Worm (Caenorhabditis elegans): ENCODE measurements around the gene pam-1.
"Not testable (repeated sequence)": the region's sequence is repeated elsewhere in the genome, so short reads cannot be mapped to it uniquely, and the experiment has no call there.

pam-1 gene

ce11 chrIV:7573944-7574343, 23.3 kb upstream of the pam-1 start (continued):
- TF ChIP-seq mab-5 (tag; optimal IDR thresholded peaks at IDR 0.05) (peak; percentile 30), sma-3 (GFP tag; optimal IDR thresholded peaks at IDR 0.05) (peak; percentile 77)

ce11 chrIV:7568593-7568992, 18.0 kb upstream of the pam-1 start, which contains the start of gene clec-180:
clec-180 (plus strand) TSS chrIV:7568893.
- TF ChIP-seq blmp-1 (tag; optimal IDR thresholded peaks at IDR 0.05; ENCODE audit: insufficient read depth): no peak
- TF ChIP-seq nhr-10 (tag; optimal IDR thresholded peaks at IDR 0.05): no peak
- TF ChIP-seq mab-5 (tag; optimal IDR thresholded peaks at IDR 0.05): no peak
- TF ChIP-seq gmeb-1 (tag; optimal IDR thresholded peaks at IDR 0.05): no peak

ce11 chrIV:7567557-7568010, 17.0 kb upstream of the pam-1 start, which contains the start of gene F32E10.8:
F32E10.8 (plus strand) TSS chrIV:7567607.
- TF ChIP-seq R02D3.7 (tag; optimal IDR thresholded peaks at IDR 0.05): no peak
- no peak for TF ChIP-seq mbf-1 (tag; optimal IDR thresholded peaks at IDR 0.05)
- no peak for TF ChIP-seq nhr-11 (tag; optimal IDR thresholded peaks at IDR 0.05)
- no peak for TF ChIP-seq lsy-2 (tag; optimal IDR thresholded peaks at IDR 0.05)
- no peak for TF ChIP-seq fos-1 (tag; optimal IDR thresholded peaks at IDR 0.05)
- no peak for TF ChIP-seq ZK546.5 (tag; optimal IDR thresholded peaks at IDR 0.05)
- no peak for TF ChIP-seq lin-13 (GFP tag; optimal IDR thresholded peaks at IDR 0.05)
- TF ChIP-seq skn-1 (tag; optimal IDR thresholded peaks at IDR 0.05): no peak
- TF ChIP-seq gmeb-1 (tag; optimal IDR thresholded peaks at IDR 0.05): no peak
- TF ChIP-seq nhr-23 (tag; optimal IDR thresholded peaks at IDR 0.05): no peak
- no peak for TF ChIP-seq lin-11 (tag; optimal IDR thresholded peaks at IDR 0.05)
- no peak for TF ChIP-seq elt-3 (tag; optimal IDR thresholded peaks at IDR 0.05)
- no peak for TF ChIP-seq elt-1 (tag; optimal IDR thresholded peaks at IDR 0.05)

- not testable (repeated sequence) for TF ChIP-seq ztf-11 (tag; optimal IDR thresholded peaks at IDR 0.05); sma-3 (GFP tag; optimal IDR thresholded peaks at IDR 0.05); ceh-82 (tag; optimal IDR thresholded peaks at IDR 0.05)
Measured at ce11 chrIV:7563850-7564249, 13.2 kb upstream of the pam-1 start, which contains the start of gene F32E10.9. F32E10.9 (minus strand) TSS chrIV:7563950.

ce11 chrIV:7561614-7562142, 11.1 kb upstream of the pam-1 start, which contains the start of gene ima-3:
ima-3 (minus strand) TSS chrIV:7561664.
- no peak for TF ChIP-seq peb-1 (tag; optimal IDR thresholded peaks at IDR 0.05)
- TF ChIP-seq lin-13 (GFP tag; optimal IDR thresholded peaks at IDR 0.05): peak; percentile 53
- TF ChIP-seq gmeb-1 (tag; optimal IDR thresholded peaks at IDR 0.05): peak; percentile 33
- TF ChIP-seq nhr-129 (tag; optimal IDR thresholded peaks at IDR 0.05): peak; percentile 71
- TF ChIP-seq crh-2 (tag; optimal IDR thresholded peaks at IDR 0.05): peak; percentile 52
- TF ChIP-seq C34F6.9 (tag; optimal IDR thresholded peaks at IDR 0.05): peak; percentile 67
- no peak for TF ChIP-seq R02D3.7 (tag; optimal IDR thresholded peaks at IDR 0.05)
- no peak for TF ChIP-seq nhr-21 (tag; optimal IDR thresholded peaks at IDR 0.05)
- TF ChIP-seq ztf-11 (tag; optimal IDR thresholded peaks at IDR 0.05): no peak
- no peak for TF ChIP-seq nhr-12 (tag; optimal IDR thresholded peaks at IDR 0.05)
- peak; percentile 60 for TF ChIP-seq sem-4 (tag; optimal IDR thresholded peaks at IDR 0.05)
- TF ChIP-seq nhr-23 (tag; optimal IDR thresholded peaks at IDR 0.05): no peak
- TF ChIP-seq aly-2 (tag; optimal IDR thresholded peaks at IDR 0.05): no peak
- no peak for TF ChIP-seq fos-1 (tag; optimal IDR thresholded peaks at IDR 0.05)
- no peak for TF ChIP-seq mdl-1 (tag; optimal IDR thresholded peaks at IDR 0.05)
- TF ChIP-seq ama-1 (optimal IDR thresholded peaks at IDR 0.05): no peak
- no peak for TF ChIP-seq unc-62 (GFP tag; optimal IDR thresholded peaks at IDR 0.05)
- TF ChIP-seq zag-1 (tag; optimal IDR thresholded peaks at IDR 0.05): peak; percentile 22
- no peak for TF ChIP-seq nhr-237 (tag; optimal IDR thresholded peaks at IDR 0.05)
- TF ChIP-seq skn-1 (tag; optimal IDR thresholded peaks at IDR 0.05): no peak
- TF ChIP-seq elt-1 (tag; optimal IDR thresholded peaks at IDR 0.05): no peak
- TF ChIP-seq lsy-2 (tag; optimal IDR thresholded peaks at IDR 0.05): peak in 1 of 2 experiments; percentile 66
- TF ChIP-seq unc-55 (GFP tag; optimal IDR thresholded peaks at IDR 0.05): peak; percentile 78
- TF ChIP-seq elt-3 (tag; optimal IDR thresholded peaks at IDR 0.05): no peak

- no peak for TF ChIP-seq Y55F3AM.14 (GFP tag; optimal IDR thresholded peaks at IDR 0.05)
- TF ChIP-seq crh-2 (tag; optimal IDR thresholded peaks at IDR 0.05): no peak
- no peak for TF ChIP-seq ZK546.5 (tag; optimal IDR thresholded peaks at IDR 0.05)
- TF ChIP-seq dmd-4 (tag; optimal IDR thresholded peaks at IDR 0.05): no peak
- no peak for TF ChIP-seq snpc-4 (tag; optimal IDR thresholded peaks at IDR 0.05)
- TF ChIP-seq nhr-21 (tag; optimal IDR thresholded peaks at IDR 0.05): no peak
- no peak for TF ChIP-seq unc-55 (GFP tag; optimal IDR thresholded peaks at IDR 0.05)
- no peak for TF ChIP-seq egl-27 (tag; optimal IDR thresholded peaks at IDR 0.05)
- no peak for TF ChIP-seq ama-1 (optimal IDR thresholded peaks at IDR 0.05)
- no peak for TF ChIP-seq sma-3 (GFP tag; optimal IDR thresholded peaks at IDR 0.05)
- TF ChIP-seq mab-5 (tag; optimal IDR thresholded peaks at IDR 0.05): no peak
- TF ChIP-seq skn-1 (tag; optimal IDR thresholded peaks at IDR 0.05): no peak
- TF ChIP-seq nhr-10 (tag; optimal IDR thresholded peaks at IDR 0.05): no peak
- no peak for TF ChIP-seq lsy-2 (tag; optimal IDR thresholded peaks at IDR 0.05)
- TF ChIP-seq R02D3.7 (tag; optimal IDR thresholded peaks at IDR 0.05): no peak
- TF ChIP-seq lin-39 (tag; optimal IDR thresholded peaks at IDR 0.05): no peak
- TF ChIP-seq C34F6.9 (tag; optimal IDR thresholded peaks at IDR 0.05): no peak
- no peak for TF ChIP-seq nhr-237 (tag; optimal IDR thresholded peaks at IDR 0.05)
Measured at ce11 chrIV:7559237-7559636, 8.6 kb upstream of the pam-1 start.

All from whole organism, L2 larva.